Worm (Caenorhabditis elegans) whole organism, early embryonic: ENCODE measurements around the gene R160.14.

ENCODE experiments used
- ama-1 ChIP-seq: fragments of 150-350 bp; optimal IDR thresholded peaks from 2 replicates; lab custom pipeline; 2014
- ceh-36 ChIP-seq: sonication (generic microtip); optimal IDR thresholded peaks from 2 replicates; lab custom pipeline; 2016; ENCODE audit warnings: missing genetic modification characterization, inconsistent platforms, missing compliant biosample characterization
- flt-1 ChIP-seq: fragments of 200-800 bp; sonication (Bioruptor generic); IDR thresholded peaks from 2 replicates; pipeline ENCODE4 v1.3.6; 2022; ENCODE audit warnings: missing genetic modification characterization, missing compliant biosample characterization
- hmg-4 ChIP-seq: fragments of 200-800 bp; sonication (Bioruptor generic); optimal IDR thresholded peaks from 2 replicates; lab custom pipeline; 2018; ENCODE audit warnings: mild to moderate bottlenecking, missing genetic modification characterization, missing compliant biosample characterization
- pes-1 ChIP-seq: fragments of 200-800 bp; sonication (Bioruptor generic); IDR thresholded peaks from 2 replicates; pipeline ENCODE4 v1.3.6; 2022; ENCODE audit warnings: missing genetic modification reagents, missing genetic modification characterization, missing compliant biosample characterization
- tra-4 ChIP-seq: sonication (generic microtip); optimal IDR thresholded peaks from 2 replicates; lab custom pipeline; 2017; ENCODE audit warnings: missing genetic modification characterization, missing compliant biosample characterization

DNA sequence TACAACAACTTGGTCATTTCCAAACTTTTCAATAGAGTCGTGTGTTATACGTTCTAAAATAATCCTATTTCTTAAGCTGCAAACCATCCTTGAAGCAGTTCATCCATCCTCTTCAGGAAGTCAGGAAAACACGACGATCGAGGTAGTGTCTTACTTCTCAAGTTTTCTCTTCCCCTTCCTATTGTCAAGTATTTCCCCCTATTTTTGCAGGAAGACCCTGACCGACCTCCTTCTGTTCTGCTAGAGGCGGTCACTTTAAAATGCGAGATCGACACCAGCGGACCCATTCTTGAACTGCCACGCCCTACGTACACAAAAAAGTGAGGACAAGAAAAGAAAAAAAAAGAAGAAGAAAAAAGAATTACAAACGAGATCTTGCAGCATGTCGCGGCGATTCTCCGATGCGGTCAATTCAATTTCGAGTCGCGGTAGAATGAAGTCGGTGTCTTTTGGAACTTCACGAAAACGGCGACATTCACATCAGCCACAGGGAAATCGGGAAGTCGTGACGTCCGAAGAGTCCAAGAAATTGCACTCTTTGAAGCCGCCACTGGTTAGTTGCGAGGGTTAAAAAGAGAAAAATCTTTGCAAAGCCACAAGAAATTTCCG is 48.9 kb downstream of the R160.14 start:
- no peak for TF ChIP-seq pes-1 (GFP tag; lab: Robert Waterston, UW)
- no peak for TF ChIP-seq ama-1
- no peak for TF ChIP-seq ceh-36 (tag; lab: Kevin White, UChicago)
- no peak for TF ChIP-seq flt-1 (GFP tag; lab: Robert Waterston, UW)
- no peak for TF ChIP-seq hmg-4 (GFP tag; lab: Kevin White, UChicago)
- no peak for TF ChIP-seq tra-4 (tag; lab: Kevin White, UChicago)
